Worm (Caenorhabditis elegans): ENCODE measurements around the gene F55D1.1.

F55D1.1 gene

DNA sequence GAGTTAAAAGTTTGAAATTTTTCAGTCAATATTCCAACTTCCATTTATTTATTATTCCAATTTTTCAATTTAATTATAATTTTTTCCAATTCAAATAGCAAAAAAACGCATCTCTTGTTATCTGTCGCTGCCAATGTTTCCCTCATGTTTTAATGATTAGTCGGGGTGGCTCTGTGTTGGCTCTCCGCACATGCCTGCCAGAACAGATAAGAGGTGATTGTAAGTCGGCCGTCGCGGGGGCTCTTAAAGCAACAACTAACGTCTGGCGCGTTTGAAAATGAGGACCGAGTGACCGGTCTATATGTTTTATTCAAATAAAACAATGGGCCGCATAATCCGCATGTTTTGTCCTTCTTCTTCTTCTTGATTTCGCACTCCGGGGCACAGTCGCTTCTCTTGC, 13.3 kb upstream of the F55D1.1 start:
- TF ChIP-seq peb-1 (tag; optimal IDR thresholded peaks at IDR 0.05) (no peak), fos-1 (tag; optimal IDR thresholded peaks at IDR 0.05) (peak; percentile 74), gmeb-1 (tag; optimal IDR thresholded peaks at IDR 0.05) (peak; percentile 22)

DNA sequence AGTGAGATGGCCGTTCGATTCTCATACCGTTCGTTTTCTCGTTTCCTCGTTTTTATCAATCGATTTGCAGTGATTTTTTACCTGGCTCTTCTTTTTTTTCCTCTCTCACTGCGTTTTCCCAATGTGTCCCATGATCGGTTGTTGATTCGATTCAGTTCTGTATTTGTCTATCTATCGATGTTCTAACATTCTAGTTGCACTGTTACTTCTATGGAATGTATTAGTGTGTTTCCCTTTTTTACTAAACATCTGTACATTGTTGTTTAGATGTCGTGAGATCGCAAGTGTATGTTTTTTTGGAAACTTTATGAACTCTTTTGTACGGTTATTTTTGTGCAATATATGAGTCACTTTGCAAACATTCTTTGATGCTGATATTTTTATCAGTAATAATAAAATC, 12.0 kb upstream of the F55D1.1 start:
- no peak for TF ChIP-seq nhr-11 (tag; optimal IDR thresholded peaks at IDR 0.05)
- peak; percentile 12 for TF ChIP-seq nhr-129 (tag; optimal IDR thresholded peaks at IDR 0.05)

DNA sequence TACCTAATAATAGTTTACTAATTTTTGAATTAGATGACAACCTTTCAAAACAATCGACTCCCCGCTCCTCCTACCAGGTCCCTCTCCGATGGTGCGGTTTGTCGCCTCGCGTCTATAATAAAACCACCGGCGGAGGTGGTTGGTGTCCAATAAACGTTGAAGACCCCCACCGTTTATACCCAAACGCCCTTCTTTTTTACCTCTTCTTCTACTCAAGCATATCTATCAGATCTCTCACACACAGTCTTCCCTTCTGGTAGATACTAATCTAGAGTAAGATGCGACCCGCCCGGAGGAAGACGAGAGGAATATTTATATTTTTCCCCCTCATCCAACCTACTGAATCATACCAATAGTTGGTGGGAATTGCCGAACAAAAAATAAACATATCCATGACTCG, 10.8 kb upstream of the F55D1.1 start:
- TF ChIP-seq sma-9 (GFP tag; optimal IDR thresholded peaks at IDR 0.05) (peak; percentile 4), sma-9 (tag; optimal IDR thresholded peaks at IDR 0.05) (no peak), ZK546.5 (tag; optimal IDR thresholded peaks at IDR 0.05) (no peak), elt-1 (tag; optimal IDR thresholded peaks at IDR 0.05) (peak; percentile 27), elt-3 (tag; optimal IDR thresholded peaks at IDR 0.05) (no peak), ztf-1 (GFP tag; conservative IDR thresholded peaks at IDR 0.05) (no peak), ceh-16 (tag; optimal IDR thresholded peaks at IDR 0.05) (peak; percentile 69), skn-1 (tag; optimal IDR thresholded peaks at IDR 0.05) (no peak), lin-11 (tag; optimal IDR thresholded peaks at IDR 0.05) (no peak), nhr-11 (tag; optimal IDR thresholded peaks at IDR 0.05) (no peak)

DNA sequence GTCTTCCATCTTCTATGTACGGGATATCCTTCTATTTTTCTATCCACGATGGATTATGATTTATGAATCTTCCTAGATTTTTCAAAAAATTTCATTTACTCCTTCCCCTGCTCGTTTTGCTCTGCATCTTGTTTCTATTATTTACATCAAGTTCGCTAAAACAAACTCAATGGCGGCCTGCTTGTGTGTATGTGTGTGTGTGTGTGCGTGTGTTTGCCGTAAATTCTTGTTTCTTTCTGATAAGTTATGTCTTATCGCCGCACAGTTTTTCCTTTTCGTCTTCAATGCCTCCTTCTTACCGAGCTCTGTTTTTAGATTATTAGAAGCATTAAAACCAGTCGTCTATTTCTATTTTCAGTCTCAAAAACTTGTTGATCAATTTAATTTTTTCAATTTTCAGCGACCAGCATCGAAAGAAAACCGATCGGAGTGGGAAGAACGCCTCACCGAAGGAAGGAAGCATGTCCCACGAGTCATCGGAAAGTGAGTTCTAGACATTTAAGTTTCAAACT, 10.3 kb upstream of the F55D1.1 start, which contains the start of gene dlg-1:
TSS of gene dlg-1 (plus strand) at position 401 of the 512 bp plus-strand sequence.
- peak; percentile 50 for TF ChIP-seq fos-1 (tag; optimal IDR thresholded peaks at IDR 0.05)
- TF ChIP-seq gmeb-1 (tag; optimal IDR thresholded peaks at IDR 0.05), result peak; percentile 4
- no peak for TF ChIP-seq unc-55 (GFP tag; optimal IDR thresholded peaks at IDR 0.05)

DNA sequence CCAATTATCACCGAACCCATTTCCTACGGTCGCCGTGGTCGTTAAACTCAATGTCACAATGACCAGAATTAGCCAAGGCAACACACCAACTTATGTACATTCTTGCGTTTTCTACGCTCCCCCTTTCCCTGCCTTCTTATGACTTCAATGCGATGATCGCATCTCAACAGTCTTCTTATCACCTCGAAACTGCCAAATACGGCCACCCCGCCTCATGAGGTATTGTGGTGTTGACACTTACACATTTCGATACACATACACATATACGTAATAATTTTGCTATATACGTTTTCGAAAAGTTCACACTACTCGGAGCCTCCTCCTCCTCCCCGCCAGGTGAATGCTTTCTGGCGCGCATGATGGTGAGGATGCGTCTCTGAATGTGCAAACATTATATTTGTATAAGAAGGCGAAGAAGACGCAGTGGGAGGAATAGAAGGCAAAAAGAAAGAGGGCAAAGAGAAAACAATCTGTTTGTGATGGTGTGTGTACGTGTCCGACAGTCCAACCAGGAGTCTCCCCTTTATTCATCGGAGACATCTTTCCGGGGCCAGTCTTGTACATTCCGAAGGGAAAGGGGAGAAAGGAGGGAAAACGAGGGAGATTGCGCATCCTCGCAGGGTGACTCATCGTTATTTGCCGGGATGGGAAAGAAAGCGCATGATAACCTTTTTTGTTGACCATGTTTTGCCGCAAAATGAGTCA, 9.6 kb upstream of the F55D1.1 start:
- TF ChIP-seq C34F6.9 (tag; optimal IDR thresholded peaks at IDR 0.05) (peak; percentile 2), peb-1 (tag; optimal IDR thresholded peaks at IDR 0.05) (peak; percentile 35), F13H6.1 (tag; optimal IDR thresholded peaks at IDR 0.05) (peak; percentile 63), nhr-129 (tag; optimal IDR thresholded peaks at IDR 0.05) (peak; percentile 44), lsy-2 (tag; optimal IDR thresholded peaks at IDR 0.05) (no peak), mdl-1 (tag; optimal IDR thresholded peaks at IDR 0.05) (no peak), sma-3 (GFP tag; optimal IDR thresholded peaks at IDR 0.05) (peak; percentile 29), ceh-16 (tag; optimal IDR thresholded peaks at IDR 0.05) (no peak), ceh-82 (tag; optimal IDR thresholded peaks at IDR 0.05) (no peak), fos-1 (tag; optimal IDR thresholded peaks at IDR 0.05) (peak; percentile 74), sma-9 (GFP tag; optimal IDR thresholded peaks at IDR 0.05) (peak; percentile 24), sma-9 (tag; optimal IDR thresholded peaks at IDR 0.05) (no peak), nhr-237 (tag; optimal IDR thresholded peaks at IDR 0.05) (no peak), R02D3.7 (tag; optimal IDR thresholded peaks at IDR 0.05) (no peak), crh-2 (tag; optimal IDR thresholded peaks at IDR 0.05) (peak; percentile 46), mab-5 (tag; optimal IDR thresholded peaks at IDR 0.05) (no peak)

DNA sequence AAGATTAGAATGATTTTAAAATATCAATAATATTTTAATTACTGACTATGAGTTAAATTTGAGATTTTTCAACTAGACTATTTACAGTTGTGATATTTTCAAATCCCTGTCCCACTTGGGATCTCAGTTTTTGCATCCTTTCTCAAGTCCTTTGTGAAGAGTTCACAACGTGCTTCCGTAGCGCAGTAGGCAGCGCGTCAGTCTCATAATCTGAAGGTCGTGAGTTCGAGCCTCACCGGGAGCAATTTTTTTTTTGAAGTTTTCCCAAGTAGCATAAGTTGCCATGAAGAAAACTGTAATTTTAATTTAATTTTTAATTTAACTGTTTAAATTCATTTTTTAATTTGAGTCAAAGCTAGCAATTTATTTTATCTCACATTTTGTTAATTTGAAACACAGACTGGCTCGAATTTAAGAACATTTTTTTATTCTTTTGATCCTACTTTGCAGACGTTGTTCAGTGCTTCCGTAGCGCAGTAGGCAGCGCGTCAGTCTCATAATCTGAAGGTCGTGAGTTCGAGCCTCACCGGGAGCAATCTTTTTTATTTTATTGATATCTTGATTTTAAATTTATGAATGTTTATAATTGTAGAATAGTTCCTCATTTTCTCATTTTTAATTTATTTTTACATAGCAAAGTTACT, 4.2 kb upstream of the F55D1.1 start:
- peak; percentile 18 for TF ChIP-seq C34F6.9 (tag; optimal IDR thresholded peaks at IDR 0.05)
- TF ChIP-seq lsy-2 (tag; optimal IDR thresholded peaks at IDR 0.05), result peak; percentile 2 to 25
- peak; percentile 16 for TF ChIP-seq nhr-21 (tag; optimal IDR thresholded peaks at IDR 0.05)
- TF ChIP-seq R02D3.7 (tag; optimal IDR thresholded peaks at IDR 0.05), result no peak

ce11 chrX:5485931-5486537, 3.6 kb upstream of the F55D1.1 start, which contains the start of gene C25F6.1:
Gene C25F6.1 (plus strand): TSS chrX:5486487.
- TF ChIP-seq crh-2 (tag; optimal IDR thresholded peaks at IDR 0.05) (no peak), F13H6.1 (tag; optimal IDR thresholded peaks at IDR 0.05) (peak; percentile 18), egl-27 (tag; optimal IDR thresholded peaks at IDR 0.05) (no peak), lin-39 (tag; optimal IDR thresholded peaks at IDR 0.05) (no peak), lin-11 (tag; optimal IDR thresholded peaks at IDR 0.05) (no peak), unc-39 (tag; optimal IDR thresholded peaks at IDR 0.05) (no peak), nhr-129 (tag; optimal IDR thresholded peaks at IDR 0.05) (peak; percentile 45), mdl-1 (tag; optimal IDR thresholded peaks at IDR 0.05) (no peak), sma-9 (GFP tag; optimal IDR thresholded peaks at IDR 0.05) (peak; percentile 8), sma-9 (tag; optimal IDR thresholded peaks at IDR 0.05) (no peak), sma-3 (GFP tag; optimal IDR thresholded peaks at IDR 0.05) (no peak), lsy-2 (tag; optimal IDR thresholded peaks at IDR 0.05) (peak in 1 of 2 experiments; percentile 41), nhr-10 (tag; optimal IDR thresholded peaks at IDR 0.05) (no peak), Y55F3AM.14 (GFP tag; optimal IDR thresholded peaks at IDR 0.05) (no peak), unc-55 (GFP tag; optimal IDR thresholded peaks at IDR 0.05) (peak; percentile 53), elt-3 (tag; optimal IDR thresholded peaks at IDR 0.05) (no peak), skn-1 (tag; optimal IDR thresholded peaks at IDR 0.05) (no peak), dmd-4 (tag; optimal IDR thresholded peaks at IDR 0.05) (no peak), unc-62 (GFP tag; optimal IDR thresholded peaks at IDR 0.05) (no peak)

Data from whole organism, L2 larva.